Fruit fly (Drosophila melanogaster): ENCODE results near the gene CG18048.

Gene CG18048

DNA sequence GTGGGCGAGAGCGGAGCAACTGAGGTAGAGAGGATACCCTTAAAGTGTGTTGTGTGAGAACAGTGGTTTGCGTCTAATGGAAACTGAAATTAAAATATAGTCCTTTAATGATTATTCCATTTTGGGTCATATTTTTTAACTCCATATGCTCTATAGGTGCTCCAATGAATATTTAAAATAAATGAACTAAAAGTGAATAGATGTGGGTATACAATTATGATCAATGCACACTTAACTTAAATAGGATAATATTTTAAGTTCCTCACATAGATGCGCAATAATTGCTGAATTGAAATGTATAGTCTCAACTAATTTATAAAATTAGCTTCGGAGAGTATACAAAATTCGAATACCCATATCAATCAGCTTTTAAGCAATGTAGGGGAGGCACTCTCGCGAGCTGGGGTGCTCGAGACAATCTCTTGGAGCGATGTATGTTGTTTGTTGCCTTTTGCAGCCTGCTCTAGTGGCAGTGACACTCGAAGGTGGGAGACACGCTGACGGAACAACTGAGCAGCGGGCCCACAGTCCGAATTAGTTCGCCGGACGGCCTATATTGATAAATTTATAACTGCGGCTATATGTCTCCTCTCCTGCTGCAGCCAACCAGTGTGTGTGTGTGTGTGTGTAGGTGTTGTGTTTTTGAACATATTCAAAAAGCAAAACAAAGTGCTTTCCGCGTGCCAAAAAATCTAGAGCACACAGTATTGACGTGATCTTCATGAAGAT lies 7.9 kb downstream of the CG18048 start (continued):
- peak in 1 of 3 experiments; percentile 9 for TF ChIP-seq Stat92E (GFP tag; optimal IDR thresholded peaks at IDR 0.05)
- TF ChIP-seq en (GFP tag; optimal IDR thresholded peaks at IDR 0.05): peak; percentile 64
- peak; percentile 70 for TF ChIP-seq bab2 (GFP tag; optimal IDR thresholded peaks at IDR 0.05)
- peak; percentile 45 for TF ChIP-seq CG14441 (GFP tag; IDR thresholded peaks at IDR 0.05)
- TF ChIP-seq Gsc (GFP tag; IDR thresholded peaks at IDR 0.05): peak; percentile 23; the same call in 1 of the 2 replicates
- peak; percentile 60 for TF ChIP-seq CG1792 (GFP tag; optimal IDR thresholded peaks at IDR 0.05)
- peak; percentile 30 for TF ChIP-seq Lhr (GFP tag; optimal IDR thresholded peaks at IDR 0.05)
- no peak for TF ChIP-seq wdn (GFP tag; IDR thresholded peaks at IDR 0.05)
- TF ChIP-seq CG12769 (tag; optimal IDR thresholded peaks at IDR 0.05): peak; percentile 83
- TF ChIP-seq esg (GFP tag; conservative IDR thresholded peaks at IDR 0.05): peak; percentile 50
- peak; percentile 21 for TF ChIP-seq HmgD (GFP tag; optimal IDR thresholded peaks at IDR 0.05)
- TF ChIP-seq disco-r (GFP tag; optimal IDR thresholded peaks at IDR 0.05): peak; percentile 64
- peak in 1 of 2 experiments; percentile 82 for TF ChIP-seq Eip74EF (GFP tag; optimal IDR thresholded peaks at IDR 0.05)
- TF ChIP-seq Aef1 (GFP tag; IDR thresholded peaks at IDR 0.05): peak; percentile 51; the same call in 1 of the 3 replicates
- TF ChIP-seq CG11504 (tag; optimal IDR thresholded peaks at IDR 0.05): no peak
- peak; percentile 80 for TF ChIP-seq CG6854 (GFP tag; optimal IDR thresholded peaks at IDR 0.05)
- 0 out of 2 replicates have a peak, but pooled peaks have one; percentile 36 for TF ChIP-seq Rx (GFP tag; IDR thresholded peaks at IDR 0.05)
- TF ChIP-seq fd3F (GFP tag; optimal IDR thresholded peaks at IDR 0.05): no peak
- no peak for TF ChIP-seq ab (GFP tag; optimal IDR thresholded peaks at IDR 0.05)
- peak; percentile 72 for TF ChIP-seq CG18476 (GFP tag; optimal IDR thresholded peaks at IDR 0.05)
- peak; percentile 42 for TF ChIP-seq CG34376 (GFP tag; optimal IDR thresholded peaks at IDR 0.05)
- no peak for TF ChIP-seq CG1529 (GFP tag; optimal IDR thresholded peaks at IDR 0.05)
- peak; percentile 63 for TF ChIP-seq ttk (GFP tag; IDR thresholded peaks at IDR 0.05)
- TF ChIP-seq phol (tag; optimal IDR thresholded peaks at IDR 0.05): peak; percentile 90
- no peak for TF ChIP-seq CG17612 (GFP tag; IDR thresholded peaks at IDR 0.05)
- TF ChIP-seq CG11085 (GFP tag; IDR thresholded peaks at IDR 0.05): no peak
- no peak for TF ChIP-seq maf-S (GFP tag; optimal IDR thresholded peaks at IDR 0.05)
- no peak for TF ChIP-seq CG1603 (tag; optimal IDR thresholded peaks at IDR 0.05)
- TF ChIP-seq C15 (GFP tag; IDR thresholded peaks at IDR 0.05): 0 out of 3 replicates have a peak, but pooled peaks have one; percentile 16
- TF ChIP-seq stc (GFP tag; IDR thresholded peaks at IDR 0.05): peak; percentile 73
- TF ChIP-seq HLHmδ (GFP tag; optimal IDR thresholded peaks at IDR 0.05): no peak
- no peak for TF ChIP-seq HLH4C (GFP tag; IDR thresholded peaks at IDR 0.05; ENCODE audit: partially characterized antibody)
- peak; percentile 67 for TF ChIP-seq cato (GFP tag; optimal IDR thresholded peaks at IDR 0.05; ENCODE audit: borderline replicate concordance)
- no peak for TF ChIP-seq unc-4 (GFP tag; IDR thresholded peaks at IDR 0.05; ENCODE audit: partially characterized antibody)
- TF ChIP-seq CG7928 (GFP tag; optimal IDR thresholded peaks at IDR 0.05): peak; percentile 2
- peak; percentile 30 for TF ChIP-seq Dad (GFP tag; optimal IDR thresholded peaks at IDR 0.05)
- TF ChIP-seq bigmax (GFP tag; optimal IDR thresholded peaks at IDR 0.05): no peak
- peak; percentile 80 for TF ChIP-seq odd (GFP tag; optimal IDR thresholded peaks at IDR 0.05)
- TF ChIP-seq tgo (GFP tag; IDR thresholded peaks at IDR 0.05): peak; percentile 72
- TF ChIP-seq ranshi (GFP tag; IDR thresholded peaks at IDR 0.05): peak; percentile 54; the same call in 1 of the 2 replicates
- TF ChIP-seq hkb (optimal IDR thresholded peaks at IDR 0.05): no peak
- peak; percentile 67 for TF ChIP-seq hkb (GFP tag; IDR thresholded peaks at IDR 0.05)
- peak; percentile 67 for TF ChIP-seq fu2 (GFP tag; optimal IDR thresholded peaks at IDR 0.05)
- peak; percentile 20 for TF ChIP-seq jumu (GFP tag; optimal IDR thresholded peaks at IDR 0.05)
- TF ChIP-seq Abd-B (GFP tag; optimal IDR thresholded peaks at IDR 0.05): no peak
- no peak for TF ChIP-seq Dbx (GFP tag; IDR thresholded peaks at IDR 0.05)
- TF ChIP-seq H2.0 (GFP tag; IDR thresholded peaks at IDR 0.05): peak; percentile 46; the same call in 1 of the 2 replicates
- TF ChIP-seq mld (GFP tag; IDR thresholded peaks at IDR 0.05; ENCODE audit: partially characterized antibody): no peak
- TF ChIP-seq CG14014 (GFP tag; IDR thresholded peaks at IDR 0.05): peak; percentile 29; the same call in 1 of the 2 replicates
